Fruit fly (Drosophila melanogaster) ovary, adult (tissue): Measurements from ENCODE around the gene tth.

Experiments
- CG17801 ChIP-seq: fragments of 200-800 bp; optimal IDR thresholded peaks from 2 replicates; lab custom pipeline; 2019; ENCODE audit warnings: missing biosample characterization, mild to moderate bottlenecking, missing genetic modification characterization, moderate library complexity; ENCODE audit not compliant: partially characterized antibody

Gene tth

dm6 chrX:13633298-13633891 is 17.0 kb upstream of the tth start:
- no peak for TF ChIP-seq CG17801 (GFP tag; lab: Kevin White, UChicago)

- no peak for TF ChIP-seq CG17801 (GFP tag; lab: Kevin White, UChicago)
These were observed 16.2 kb upstream of the tth start for dm6 chrX:13632606-13633005.

DNA sequence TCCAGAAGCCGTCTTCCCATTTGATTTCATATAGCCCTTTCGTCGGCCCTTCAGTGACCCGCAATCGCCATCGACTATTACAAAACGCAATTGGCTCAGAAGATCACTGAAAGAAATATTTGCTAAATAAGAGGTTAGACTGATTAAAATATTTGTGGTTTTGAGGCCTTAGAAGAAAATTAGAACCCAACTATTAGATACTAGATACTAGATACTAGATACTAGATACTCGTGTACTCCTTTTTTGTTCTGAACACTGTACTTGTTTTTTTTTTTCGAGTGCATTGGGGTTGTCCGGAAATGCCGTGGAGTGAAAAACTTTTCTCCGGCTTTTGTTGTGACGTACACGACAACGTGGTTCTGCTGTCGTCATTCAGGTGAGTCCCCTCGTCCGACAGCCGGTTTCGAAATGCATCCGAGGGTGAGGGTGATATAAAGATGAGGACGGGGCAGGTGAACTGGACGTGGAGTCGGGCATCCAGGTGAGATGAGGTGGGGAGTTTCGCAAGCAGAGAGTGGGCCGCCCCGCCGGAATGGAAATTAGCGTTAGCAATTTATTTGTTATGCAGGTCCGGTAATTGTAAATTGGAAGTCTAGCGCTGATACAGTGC is 14.0 kb upstream of the tth start:
- TF ChIP-seq CG17801 (GFP tag; lab: Kevin White, UChicago): no peak

- TF ChIP-seq CG17801 (GFP tag; lab: Kevin White, UChicago): no peak
These were observed 13.0 kb upstream of the tth start for dm6 chrX:13629414-13629813.

DNA sequence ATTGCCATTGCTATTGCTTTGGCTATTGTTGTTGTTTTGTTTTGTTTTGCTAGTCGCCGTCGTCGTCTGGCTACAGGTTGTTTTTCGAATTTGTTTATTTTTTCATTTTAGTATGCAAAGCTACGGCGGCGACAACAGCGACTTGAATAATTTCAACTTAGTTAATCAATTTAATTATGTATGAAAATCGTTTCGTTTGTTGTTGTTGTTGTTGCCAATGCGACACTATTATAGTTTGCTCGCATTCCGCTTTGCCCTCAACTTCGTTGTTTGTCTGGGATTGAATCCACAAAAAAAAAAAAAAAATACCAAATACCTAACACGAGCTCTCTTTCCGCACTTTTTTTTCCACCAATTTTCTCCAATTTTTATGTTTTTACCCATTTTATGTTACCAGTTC is 11.5 kb upstream of the tth start:
- no peak for TF ChIP-seq CG17801 (GFP tag; lab: Kevin White, UChicago)

- TF ChIP-seq CG17801 (GFP tag; lab: Kevin White, UChicago): peak; percentile 38
These were observed 10.2 kb upstream of the tth start for dm6 chrX:13626579-13626894.

- TF ChIP-seq CG17801 (GFP tag; lab: Kevin White, UChicago): no peak
These were observed 9.6 kb upstream of the tth start for dm6 chrX:13625888-13626578.

DNA sequence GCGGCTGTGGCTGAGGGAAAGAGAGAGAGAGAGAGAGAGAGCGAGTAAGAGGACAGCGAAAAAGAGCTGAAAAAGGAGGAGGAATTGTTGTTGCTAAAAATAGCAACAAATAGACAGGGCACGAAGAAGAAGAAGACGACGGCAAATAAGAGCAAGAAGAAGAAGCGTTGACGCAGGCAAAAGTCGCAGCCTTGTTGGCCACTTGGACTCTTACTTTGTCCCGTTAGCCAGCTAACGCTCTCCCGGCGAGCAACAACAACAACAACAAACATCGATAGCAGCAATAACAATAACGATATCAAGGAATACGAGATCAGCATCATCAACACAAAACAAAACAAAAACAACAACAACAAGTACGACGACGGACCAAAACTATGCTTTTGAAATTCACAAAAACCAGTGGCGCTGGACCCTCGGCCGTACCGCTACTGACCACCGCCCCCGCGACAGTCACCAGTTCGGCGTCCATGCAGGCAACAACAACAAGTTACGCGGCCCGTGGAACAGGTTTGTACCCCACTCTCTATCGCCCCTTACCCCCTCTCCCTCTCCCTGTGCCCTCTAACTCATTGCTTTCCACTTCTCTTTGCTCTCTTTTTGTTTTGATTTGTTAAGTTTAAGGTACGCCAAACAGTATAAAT is 8.8 kb upstream of the tth start:
- TF ChIP-seq CG17801 (GFP tag; lab: Kevin White, UChicago): no peak

DNA sequence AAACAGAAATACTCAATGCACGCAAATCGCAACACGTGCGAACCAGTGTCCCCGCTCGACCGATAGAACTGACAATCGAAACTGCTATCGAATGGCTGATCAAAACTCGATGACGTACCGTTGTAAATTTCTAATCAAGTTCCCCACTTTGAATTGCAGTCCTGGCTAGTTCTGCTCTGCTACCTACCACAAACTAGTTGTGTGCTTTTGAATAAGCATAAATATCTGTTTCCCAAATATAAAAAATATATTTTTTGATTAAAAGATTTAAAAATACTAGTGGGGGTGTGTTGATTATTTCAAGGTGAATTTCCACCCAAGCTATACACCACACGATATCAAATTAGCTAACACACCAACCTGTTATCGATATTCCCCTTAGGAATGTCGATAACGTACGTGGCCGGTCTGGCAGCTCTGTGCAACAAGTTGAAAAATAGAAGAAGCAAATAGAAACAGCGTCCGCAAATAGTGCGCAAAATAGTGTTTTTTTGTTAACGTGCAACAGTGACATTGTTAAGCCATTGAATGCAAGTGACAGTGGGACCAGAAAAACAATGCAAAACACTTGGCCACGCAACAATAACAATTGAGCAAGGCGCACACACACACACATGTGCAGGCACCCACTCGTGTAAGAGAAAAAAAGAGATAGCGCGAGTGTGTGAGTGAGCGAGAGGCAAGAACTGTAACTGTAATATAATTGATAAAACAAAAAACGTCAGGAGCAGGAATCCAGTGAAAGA is 8.1 kb upstream of the tth start, which contains the start of the genes CG2691 and NFAT:
CG2691 (minus strand) TSS at position 75 of the 746 bp plus-strand sequence.
NFAT (plus strand) TSS at position 412 of the 746 bp plus-strand sequence.
- peak; percentile 26 for TF ChIP-seq CG17801 (GFP tag; lab: Kevin White, UChicago)

dm6 chrX:13615992-13616391 is 394 bp downstream of the tth start:
- TF ChIP-seq CG17801 (GFP tag; lab: Kevin White, UChicago): peak; percentile 13

DNA sequence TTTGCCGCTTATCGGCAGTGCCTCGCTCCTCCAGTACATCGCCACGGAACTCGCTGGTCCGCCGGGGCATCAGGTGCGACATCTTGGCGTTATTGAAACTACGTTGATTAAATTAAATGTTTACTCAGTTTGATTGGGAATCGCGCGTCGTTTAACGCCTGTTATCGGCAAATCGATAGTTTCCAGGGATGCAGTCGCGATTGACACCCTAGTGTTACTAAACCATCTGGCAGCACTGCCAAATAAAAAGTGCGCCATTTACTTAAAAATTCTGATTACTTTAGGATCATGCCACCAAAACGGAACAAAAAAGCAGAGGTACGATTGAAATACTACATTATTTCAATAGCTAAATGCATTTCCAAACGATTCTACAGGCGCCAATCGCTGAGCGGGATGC is 4.5 kb downstream of the tth start, which contains the start of the genes Ndc80 and BthD:
Ndc80 (minus strand) TSS at position 179 of the 400 bp plus-strand sequence.
BthD (plus strand) TSS at position 248 of the 400 bp plus-strand sequence.
- TF ChIP-seq CG17801 (GFP tag; lab: Kevin White, UChicago): no peak

DNA sequence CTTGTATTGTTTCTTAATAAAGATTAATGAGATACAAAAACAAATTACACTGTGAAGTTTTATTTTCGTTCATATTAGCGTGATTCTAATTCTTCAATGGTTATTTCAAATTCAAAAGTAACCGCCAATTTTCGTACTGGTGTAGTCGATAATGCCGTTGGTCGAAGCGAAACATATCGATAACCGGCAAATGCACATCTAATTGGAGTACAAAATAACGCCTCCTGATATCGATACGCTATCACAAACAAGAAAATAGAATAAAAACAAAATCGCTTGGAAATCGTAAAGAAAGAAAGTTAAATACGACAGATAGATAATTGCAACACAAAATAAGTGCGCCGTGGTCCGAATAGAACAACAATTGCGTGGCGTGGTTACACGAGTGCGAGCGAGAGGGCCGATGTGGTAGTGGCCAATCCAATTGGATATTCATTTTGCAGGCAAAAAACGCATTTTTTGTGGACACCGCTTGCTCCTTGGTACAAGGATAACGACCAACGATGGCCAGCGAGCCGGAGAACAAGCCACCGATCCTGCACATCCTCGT is 10.4 kb downstream of the tth start:
- peak; percentile 26 for TF ChIP-seq CG17801 (GFP tag; lab: Kevin White, UChicago)

dm6 chrX:13605381-13605780 is 11.0 kb downstream of the tth start, which contains the start of gene CG11178:
TSS of gene CG11178 (plus strand) at chrX:13605681.
- TF ChIP-seq CG17801 (GFP tag; lab: Kevin White, UChicago): no peak

dm6 chrX:13604499-13604898 is 11.9 kb downstream of the tth start:
- TF ChIP-seq CG17801 (GFP tag; lab: Kevin White, UChicago): no peak
